Worm (Caenorhabditis elegans): ENCODE results near the gene ebp-2.
"Not testable (repeated sequence)": the region's sequence is repeated elsewhere in the genome, so short reads cannot be mapped to it uniquely, and the experiment has no call there.

Gene ebp-2

ce11 chrII:11442425-11442824 lies at the start of gene ebp-2:
TSS of gene ebp-2 (plus strand) at chrII:11442725.
- TF ChIP-seq cog-1 (tag; optimal IDR thresholded peaks at IDR 0.05); ztf-29 (GFP tag; IDR thresholded peaks at IDR 0.05); klf-2 (GFP tag; conservative IDR thresholded peaks at IDR 0.05): not testable (repeated sequence)

DNA sequence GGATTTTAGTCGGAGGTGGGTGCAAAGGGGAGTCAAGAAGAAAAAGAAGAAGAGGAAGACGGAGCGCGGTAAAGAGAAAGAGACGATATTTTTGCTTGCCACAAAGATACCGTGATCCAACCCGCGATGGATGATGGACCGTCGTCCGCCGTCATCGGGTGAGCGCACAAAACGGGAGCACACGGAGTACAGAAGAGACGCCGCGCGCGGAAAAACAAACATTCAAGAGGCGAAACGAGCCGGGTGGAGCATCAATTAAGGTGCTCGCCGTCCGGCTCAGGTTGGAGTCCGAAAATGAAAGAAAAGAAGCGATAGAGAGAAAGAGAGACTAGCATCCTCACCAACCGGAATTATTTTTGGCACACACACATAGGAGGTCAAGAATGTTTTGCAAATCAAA lies 48.7 kb upstream of the ebp-2 start:
- TF ChIP-seq ref-1 (GFP tag; conservative IDR thresholded peaks at IDR 0.05) (no peak), T22C8.4 (GFP tag; IDR thresholded peaks at IDR 0.05) (no peak), cog-1 (tag; optimal IDR thresholded peaks at IDR 0.05) (no peak), med-1 (GFP tag; optimal IDR thresholded peaks at IDR 0.05; ENCODE audit: insufficient read depth) (no peak), ztf-29 (GFP tag; IDR thresholded peaks at IDR 0.05) (no peak), flt-1 (GFP tag; IDR thresholded peaks at IDR 0.05) (no peak), ztf-23 (GFP tag; IDR thresholded peaks at IDR 0.05) (no peak)

ce11 chrII:11396217-11396616 lies 46.3 kb upstream of the ebp-2 start:
- TF ChIP-seq flt-1 (GFP tag; IDR thresholded peaks at IDR 0.05) (peak; percentile 22; the same call in 1 of the 2 replicates), klf-2 (GFP tag; conservative IDR thresholded peaks at IDR 0.05) (no peak), med-1 (GFP tag; optimal IDR thresholded peaks at IDR 0.05; ENCODE audit: insufficient read depth) (no peak), tab-1 (GFP tag; IDR thresholded peaks at IDR 0.05) (0 out of 2 replicates have a peak, but pooled peaks have one; percentile 23), cog-1 (tag; optimal IDR thresholded peaks at IDR 0.05) (no peak), ztf-29 (GFP tag; IDR thresholded peaks at IDR 0.05) (no peak), ztf-23 (GFP tag; IDR thresholded peaks at IDR 0.05) (no peak), ref-1 (GFP tag; conservative IDR thresholded peaks at IDR 0.05) (no peak), T22C8.4 (GFP tag; IDR thresholded peaks at IDR 0.05) (no peak)

- TF ChIP-seq tab-1 (GFP tag; IDR thresholded peaks at IDR 0.05) (0 out of 2 replicates have a peak, but pooled peaks have one; percentile 44), med-1 (GFP tag; optimal IDR thresholded peaks at IDR 0.05; ENCODE audit: insufficient read depth) (no peak), ztf-23 (GFP tag; IDR thresholded peaks at IDR 0.05) (0 out of 2 replicates have a peak, but pooled peaks have one; percentile 58)
Measured at ce11 chrII:11398787-11399186, 43.7 kb upstream of the ebp-2 start.

DNA sequence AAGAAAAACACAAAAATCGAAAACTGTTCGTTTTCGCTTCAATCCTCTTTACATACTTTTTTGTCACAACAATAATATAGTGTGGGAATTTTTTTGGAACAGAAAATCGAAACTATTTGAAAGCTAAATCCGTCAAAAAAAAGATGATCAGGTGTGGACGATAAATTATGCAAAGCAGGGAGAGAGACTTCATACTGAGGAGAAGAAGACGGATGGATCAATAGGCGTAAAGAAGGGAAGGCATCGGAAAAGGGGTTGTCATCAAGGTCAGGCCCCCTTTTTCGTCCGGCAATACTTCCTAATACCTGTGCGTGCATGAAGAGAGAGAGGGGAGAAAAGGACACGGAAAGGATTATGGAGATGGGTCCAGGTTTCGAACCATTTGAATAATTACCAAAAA lies 42.1 kb upstream of the ebp-2 start:
- TF ChIP-seq ztf-29 (GFP tag; IDR thresholded peaks at IDR 0.05) (no peak), ztf-23 (GFP tag; IDR thresholded peaks at IDR 0.05) (no peak), T22C8.4 (GFP tag; IDR thresholded peaks at IDR 0.05) (no peak)

DNA sequence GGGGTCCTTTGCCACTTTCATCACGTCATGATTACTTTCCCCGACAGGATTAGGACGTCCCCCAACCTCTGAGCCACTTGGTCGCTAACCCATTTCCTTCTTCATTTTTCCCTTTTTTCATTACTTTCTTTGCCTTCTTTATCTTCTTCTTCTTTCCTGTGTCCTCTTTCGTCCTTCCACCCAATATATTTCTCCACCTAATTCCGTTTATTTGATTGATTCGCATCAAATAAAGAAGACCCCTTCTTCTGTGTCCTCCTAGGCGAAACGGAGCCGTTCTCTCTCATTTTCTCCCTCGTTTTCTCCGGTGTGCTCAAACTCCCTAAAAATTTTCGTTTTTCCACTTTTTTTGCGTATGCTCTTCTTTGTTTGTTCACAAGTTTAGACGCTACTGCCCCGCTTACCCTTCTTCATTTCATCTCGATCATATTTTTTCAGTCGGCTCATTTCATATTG lies 32.8 kb upstream of the ebp-2 start, which contains the start of gene C05D12.7:
C05D12.7 (plus strand) TSS at position 406 of the 456 bp plus-strand sequence.
- TF ChIP-seq ztf-23 (GFP tag; IDR thresholded peaks at IDR 0.05) (no peak), T22C8.4 (GFP tag; IDR thresholded peaks at IDR 0.05) (no peak), ref-1 (GFP tag; conservative IDR thresholded peaks at IDR 0.05) (no peak), klf-2 (GFP tag; conservative IDR thresholded peaks at IDR 0.05) (no peak), flt-1 (GFP tag; IDR thresholded peaks at IDR 0.05) (no peak), cog-1 (tag; optimal IDR thresholded peaks at IDR 0.05) (no peak)

DNA sequence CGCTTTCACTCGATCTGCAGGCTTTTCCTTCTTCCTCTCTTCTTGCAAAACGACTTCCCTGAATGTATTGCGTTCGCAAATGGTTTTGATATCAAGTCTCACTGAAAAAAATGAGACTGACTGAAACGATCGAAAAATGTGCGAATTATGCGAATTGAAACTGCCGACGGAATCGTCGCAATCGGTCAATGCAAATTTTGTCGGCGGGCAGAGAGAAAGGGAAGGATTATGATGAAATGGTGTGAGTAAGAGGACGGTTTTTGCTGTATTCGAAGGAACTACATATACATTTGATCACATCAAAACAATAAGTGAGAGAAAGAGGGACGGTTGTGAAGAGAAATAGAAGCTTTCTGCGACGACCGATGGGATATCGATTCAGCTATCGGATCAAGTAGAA lies 26.9 kb upstream of the ebp-2 start, which contains the start of gene C05D12.1:
C05D12.1 (minus strand) TSS at position 101 of the 400 bp plus-strand sequence.
- TF ChIP-seq klf-2 (GFP tag; conservative IDR thresholded peaks at IDR 0.05) = no peak
- no peak for TF ChIP-seq cog-1 (tag; optimal IDR thresholded peaks at IDR 0.05)
- TF ChIP-seq tab-1 (GFP tag; IDR thresholded peaks at IDR 0.05) = no peak
- TF ChIP-seq ztf-29 (GFP tag; IDR thresholded peaks at IDR 0.05) = no peak
- TF ChIP-seq ztf-23 (GFP tag; IDR thresholded peaks at IDR 0.05) = no peak

DNA sequence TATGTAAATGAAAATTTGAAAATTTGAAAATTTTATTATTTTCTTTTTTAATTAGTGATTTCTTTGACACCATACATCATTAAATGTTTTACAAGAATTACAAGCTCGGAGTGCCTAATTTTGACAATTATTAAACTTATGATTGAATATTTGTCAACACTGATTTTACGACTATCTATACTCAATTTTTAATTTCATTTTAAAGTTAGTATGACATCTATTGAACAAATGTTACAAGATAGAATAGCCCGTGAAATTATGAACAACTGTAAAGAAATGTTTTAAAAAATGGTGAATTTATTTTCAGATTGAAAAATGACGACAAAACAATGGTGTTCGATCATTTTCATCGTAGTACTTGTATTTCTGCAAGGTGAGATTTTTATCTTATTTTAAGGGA lies 24.5 kb upstream of the ebp-2 start, which contains the start of gene C05D12.2:
C05D12.2 (plus strand) TSS at position 301 of the 400 bp plus-strand sequence.
- TF ChIP-seq T22C8.4 (GFP tag; IDR thresholded peaks at IDR 0.05) = no peak
- no peak for TF ChIP-seq tab-1 (GFP tag; IDR thresholded peaks at IDR 0.05)
- no peak for TF ChIP-seq ztf-23 (GFP tag; IDR thresholded peaks at IDR 0.05)
- TF ChIP-seq cog-1 (tag; optimal IDR thresholded peaks at IDR 0.05) = no peak
- TF ChIP-seq ztf-29 (GFP tag; IDR thresholded peaks at IDR 0.05) = no peak
- TF ChIP-seq ref-1 (GFP tag; conservative IDR thresholded peaks at IDR 0.05) = no peak
- TF ChIP-seq med-1 (GFP tag; optimal IDR thresholded peaks at IDR 0.05; ENCODE audit: insufficient read depth) = no peak
- no peak for TF ChIP-seq klf-2 (GFP tag; conservative IDR thresholded peaks at IDR 0.05)
- no peak for TF ChIP-seq flt-1 (GFP tag; IDR thresholded peaks at IDR 0.05)

DNA sequence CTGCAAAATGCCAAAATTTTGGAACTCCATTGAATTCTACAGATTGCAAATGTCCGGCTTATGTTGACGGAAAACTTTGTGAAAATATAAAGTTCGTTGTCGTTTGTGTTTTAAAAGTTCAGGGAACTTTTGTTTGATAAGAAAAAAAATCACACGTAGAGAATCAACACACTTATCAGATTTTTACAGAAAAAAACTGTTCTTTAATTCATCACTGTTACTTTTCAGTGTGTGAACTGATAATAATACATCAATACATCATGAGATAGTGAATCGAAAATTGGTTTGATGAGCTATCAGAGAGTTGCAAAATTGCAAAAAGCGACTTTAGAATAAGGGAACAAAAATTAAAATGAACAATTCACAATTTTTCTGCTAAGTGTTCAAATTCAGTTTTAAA lies 24.0 kb upstream of the ebp-2 start:
- no peak for TF ChIP-seq med-1 (GFP tag; optimal IDR thresholded peaks at IDR 0.05; ENCODE audit: insufficient read depth)

- TF ChIP-seq klf-2 (GFP tag; conservative IDR thresholded peaks at IDR 0.05) (no peak), ref-1 (GFP tag; conservative IDR thresholded peaks at IDR 0.05) (no peak), med-1 (GFP tag; optimal IDR thresholded peaks at IDR 0.05; ENCODE audit: insufficient read depth) (no peak), T22C8.4 (GFP tag; IDR thresholded peaks at IDR 0.05) (no peak), ztf-29 (GFP tag; IDR thresholded peaks at IDR 0.05) (no peak), tab-1 (GFP tag; IDR thresholded peaks at IDR 0.05) (no peak), flt-1 (GFP tag; IDR thresholded peaks at IDR 0.05) (no peak), cog-1 (tag; optimal IDR thresholded peaks at IDR 0.05) (no peak), ztf-23 (GFP tag; IDR thresholded peaks at IDR 0.05) (no peak)
Measured at ce11 chrII:11424032-11424431, 18.5 kb upstream of the ebp-2 start.

All from whole organism, midembryonic.